Fruit fly (Drosophila melanogaster): ENCODE results near the gene CG32579.

Gene CG32579

DNA sequence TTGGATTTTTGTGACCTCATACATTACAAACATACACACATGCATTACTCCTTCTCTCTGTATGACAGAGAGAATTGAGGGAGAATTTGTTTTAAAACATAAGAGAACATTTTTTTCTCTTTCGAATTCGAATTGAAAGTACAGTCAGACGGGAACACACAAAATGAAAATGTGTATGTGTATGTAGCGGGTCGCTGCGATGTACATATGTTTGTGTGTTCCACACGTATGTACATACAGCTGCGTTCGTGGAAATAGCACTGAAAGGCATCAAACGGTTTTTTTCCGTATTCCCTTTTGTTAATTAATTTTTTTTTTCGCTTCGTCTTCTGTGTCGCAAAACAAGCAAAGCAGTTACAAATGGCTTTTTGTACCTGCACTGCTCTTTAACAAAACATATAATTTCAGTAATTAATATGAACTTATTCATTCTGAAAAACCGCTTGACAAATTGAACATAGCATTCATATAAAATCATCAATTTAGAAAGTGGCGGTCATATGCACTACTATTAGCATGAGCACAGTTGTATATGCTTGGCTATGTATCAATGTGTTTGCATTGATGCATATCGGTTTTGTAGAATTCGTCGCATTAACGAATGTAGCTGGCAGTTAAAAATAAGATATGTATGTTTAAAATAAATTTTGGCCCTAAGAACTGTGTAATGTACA lies 9.7 kb downstream of the CG32579 start (continued):
- TF ChIP-seq foxo (GFP tag; optimal IDR thresholded peaks at IDR 0.05) (peak; percentile 49 to 95), ey (GFP tag; optimal IDR thresholded peaks at IDR 0.05) (peak; percentile 96), dsf (GFP tag; optimal IDR thresholded peaks at IDR 0.05; ENCODE audit: borderline replicate concordance) (peak; percentile 54), sv (GFP tag; optimal IDR thresholded peaks at IDR 0.05) (peak; percentile 92), woc (GFP tag; optimal IDR thresholded peaks at IDR 0.05) (peak; percentile 91), dmrt93B (GFP tag; optimal IDR thresholded peaks at IDR 0.05) (peak; percentile 96), tai (GFP tag; optimal IDR thresholded peaks at IDR 0.05) (no peak), Jra (GFP tag; optimal IDR thresholded peaks at IDR 0.05) (peak; percentile 84), Hr78 (GFP tag; optimal IDR thresholded peaks at IDR 0.05) (no peak), h (GFP tag; optimal IDR thresholded peaks at IDR 0.05) (peak; percentile 95), rgr (GFP tag; optimal IDR thresholded peaks at IDR 0.05) (peak; percentile 95), Myc (optimal IDR thresholded peaks at IDR 0.05) (no peak), lola (GFP tag; optimal IDR thresholded peaks at IDR 0.05) (no peak), fru (GFP tag; optimal IDR thresholded peaks at IDR 0.05) (peak; percentile 97)

DNA sequence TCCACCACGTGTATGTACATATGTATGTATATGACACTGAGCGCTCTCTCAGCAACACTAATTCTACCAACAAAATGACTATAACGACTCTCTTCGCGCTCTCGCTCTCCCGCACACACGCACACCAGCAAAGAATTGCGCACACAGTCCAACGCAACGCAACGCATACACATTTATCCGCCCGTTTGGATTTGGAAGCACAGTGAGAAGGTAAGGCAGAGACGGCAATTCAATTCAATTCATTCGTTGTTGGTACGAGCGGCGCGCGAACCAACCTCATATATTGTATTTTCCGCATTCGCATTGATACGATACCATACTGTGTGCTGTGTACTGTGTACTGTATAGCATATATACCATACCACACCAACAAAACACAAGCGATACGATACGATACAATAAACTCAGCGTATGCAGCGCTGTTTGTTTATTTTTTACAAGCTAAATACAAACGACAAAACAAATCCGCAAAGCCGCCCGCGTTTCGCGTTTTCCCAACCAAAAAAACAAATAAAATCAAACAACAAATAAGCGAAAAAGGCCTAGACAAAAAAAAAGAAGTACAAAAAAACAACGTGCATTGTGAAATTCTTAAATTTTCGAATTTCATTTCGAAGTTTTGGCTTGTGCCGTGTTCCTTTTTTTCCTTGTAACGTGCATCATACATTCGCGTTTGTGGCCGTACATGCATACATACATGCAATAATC lies 10.5 kb downstream of the CG32579 start, which contains the start of the genes CG9921 and Dsp1:
CG9921 (minus strand) TSS at position 167 of the 708 bp plus-strand sequence.
Dsp1 (plus strand) TSS at position 179 of the 708 bp plus-strand sequence.
- TF ChIP-seq dmrt93B (GFP tag; optimal IDR thresholded peaks at IDR 0.05) (no peak), N (GFP tag; optimal IDR thresholded peaks at IDR 0.05) (peak; percentile 62), woc (GFP tag; optimal IDR thresholded peaks at IDR 0.05) (no peak), GATAd (GFP tag; optimal IDR thresholded peaks at IDR 0.05) (no peak), Myc (optimal IDR thresholded peaks at IDR 0.05) (no peak), Jra (GFP tag; optimal IDR thresholded peaks at IDR 0.05) (peak; percentile 0), foxo (GFP tag; optimal IDR thresholded peaks at IDR 0.05) (no peak), Vsx2 (GFP tag; optimal IDR thresholded peaks at IDR 0.05; ENCODE audit: partially characterized antibody) (peak; percentile 63), jim (GFP tag; optimal IDR thresholded peaks at IDR 0.05) (no peak), brk (GFP tag; optimal IDR thresholded peaks at IDR 0.05) (no peak), HLH106 (tag; optimal IDR thresholded peaks at IDR 0.05) (no peak), fru (GFP tag; optimal IDR thresholded peaks at IDR 0.05) (peak; percentile 2), sage (GFP tag; optimal IDR thresholded peaks at IDR 0.05) (peak; percentile 22), rgr (GFP tag; optimal IDR thresholded peaks at IDR 0.05) (no peak), lola (GFP tag; optimal IDR thresholded peaks at IDR 0.05) (no peak), h (GFP tag; optimal IDR thresholded peaks at IDR 0.05) (no peak), br (GFP tag; optimal IDR thresholded peaks at IDR 0.05) (no peak), dsf (GFP tag; optimal IDR thresholded peaks at IDR 0.05; ENCODE audit: borderline replicate concordance) (no peak), Mio (GFP tag; optimal IDR thresholded peaks at IDR 0.05) (no peak), Hr83 (GFP tag; optimal IDR thresholded peaks at IDR 0.05; ENCODE audit: poor library complexity, severe bottlenecking) (peak; percentile 61), Rel (GFP tag; optimal IDR thresholded peaks at IDR 0.05) (peak; percentile 57), Rel (tag; optimal IDR thresholded peaks at IDR 0.05) (peak; percentile 43), dl (GFP tag; optimal IDR thresholded peaks at IDR 0.05; ENCODE audit: insufficient read depth in 1 of 2, partially characterized antibody in 2 of 2) (peak; percentile 76 to 83), Hr78 (GFP tag; optimal IDR thresholded peaks at IDR 0.05) (no peak), OdsH (GFP tag; optimal IDR thresholded peaks at IDR 0.05) (no peak), CrebA (GFP tag; optimal IDR thresholded peaks at IDR 0.05; ENCODE audit: borderline replicate concordance) (no peak), Dif (GFP tag; optimal IDR thresholded peaks at IDR 0.05; ENCODE audit: partially characterized antibody) (peak; percentile 90), Dfd (GFP tag; optimal IDR thresholded peaks at IDR 0.05) (no peak), sv (GFP tag; optimal IDR thresholded peaks at IDR 0.05) (no peak), Sp1 (GFP tag; optimal IDR thresholded peaks at IDR 0.05) (no peak), ey (GFP tag; optimal IDR thresholded peaks at IDR 0.05) (no peak), usp (GFP tag; optimal IDR thresholded peaks at IDR 0.05) (no peak), Hnf4 (GFP tag; optimal IDR thresholded peaks at IDR 0.05) (peak; percentile 13), pan (optimal IDR thresholded peaks at IDR 0.05) (no peak), Abd-B (GFP tag; optimal IDR thresholded peaks at IDR 0.05) (no peak)
